Worm (Caenorhabditis elegans) whole organism, mixed stage, embryonic: Measurements from ENCODE around the gene F59B2.3.

Experiments used
- M03D4.4 ChIP-seq: sonication (generic microtip); optimal IDR thresholded peaks from 2 replicates; lab custom pipeline; 2017; ENCODE audit warnings: mild to moderate bottlenecking, missing genetic modification characterization, missing compliant biosample characterization
- bed-3 ChIP-seq: fragments of 200-800 bp; sonication (Bioruptor generic); optimal IDR thresholded peaks from 3 replicates; lab custom pipeline; 2018; ENCODE audit warnings: mild to moderate bottlenecking, missing genetic modification characterization, moderate library complexity, missing compliant biosample characterization
- ceh-43 ChIP-seq: fragments of 200-800 bp; sonication (Bioruptor generic); optimal IDR thresholded peaks from 2 replicates; lab custom pipeline; 2018; ENCODE audit warnings: mild to moderate bottlenecking, missing genetic modification characterization, moderate library complexity, missing compliant biosample characterization
- ceh-83 ChIP-seq: fragments of 200-800 bp; sonication (Bioruptor generic); optimal IDR thresholded peaks from 2 replicates; lab custom pipeline; 2018; ENCODE audit warnings: mild to moderate bottlenecking, missing genetic modification characterization, missing compliant biosample characterization
- ces-1 ChIP-seq: fragments of 150-350 bp; optimal IDR thresholded peaks from 2 replicates; lab custom pipeline; 2014; ENCODE audit warnings: missing biosample characterization, missing genetic modification reagents, missing genetic modification characterization
- cnd-1 ChIP-seq: fragments of 200-800 bp; sonication (Bioruptor generic); optimal IDR thresholded peaks from 2 replicates; lab custom pipeline; 2018; ENCODE audit warnings: mild to moderate bottlenecking, missing genetic modification characterization, missing compliant biosample characterization
- drap-1 ChIP-seq: fragments of 200-800 bp; sonication (Bioruptor generic); optimal IDR thresholded peaks from 3 replicates; lab custom pipeline; 2018; ENCODE audit warnings: mild to moderate bottlenecking, missing genetic modification characterization, missing compliant biosample characterization
- elt-3 ChIP-seq: fragments of 150-350 bp; optimal IDR thresholded peaks from 2 replicates; lab custom pipeline; 2014; ENCODE audit warnings: missing biosample characterization, missing genetic modification characterization
- flh-1 ChIP-seq: fragments of 200-800 bp; sonication (Bioruptor generic); optimal IDR thresholded peaks from 2 replicates; lab custom pipeline; 2018; ENCODE audit warnings: mild to moderate bottlenecking, missing genetic modification characterization, moderate library complexity, missing compliant biosample characterization
- ham-2 ChIP-seq: fragments of 200-800 bp; sonication (Bioruptor generic); optimal IDR thresholded peaks from 2 replicates; lab custom pipeline; 2018; ENCODE audit warnings: mild to moderate bottlenecking, missing genetic modification characterization, missing compliant biosample characterization
- hlh-1 ChIP-seq: fragments of 150-350 bp; optimal IDR thresholded peaks from 2 replicates; lab custom pipeline; 2014; ENCODE audit warnings: missing biosample characterization, missing genetic modification reagents, missing genetic modification characterization
- lin-13 ChIP-seq: fragments of 150-350 bp; optimal IDR thresholded peaks from 2 replicates; lab custom pipeline; 2014; ENCODE audit warnings: missing biosample characterization, missing genetic modification characterization
- lsy-2 ChIP-seq: fragments of 150-350 bp; optimal IDR thresholded peaks from 2 replicates; lab custom pipeline; 2014; ENCODE audit warnings: missing biosample characterization, missing genetic modification characterization
- mab-5 ChIP-seq: fragments of 150-350 bp; optimal IDR thresholded peaks from 2 replicates; lab custom pipeline; 2014; ENCODE audit warnings: missing biosample characterization, missing genetic modification characterization
- mep-1 ChIP-seq: fragments of 150-350 bp; optimal IDR thresholded peaks from 2 replicates; lab custom pipeline; 2017; ENCODE audit warnings: missing biosample characterization, missing genetic modification reagents, missing genetic modification characterization, inconsistent platforms
- mls-2 ChIP-seq: sonication (generic microtip); optimal IDR thresholded peaks from 2 replicates; lab custom pipeline; 2016; ENCODE audit warnings: mild to moderate bottlenecking, missing genetic modification characterization, moderate library complexity, missing compliant biosample characterization
- nhr-12 ChIP-seq: fragments of 150-350 bp; optimal IDR thresholded peaks from 2 replicates; lab custom pipeline; 2014; ENCODE audit warnings: missing biosample characterization, missing genetic modification characterization
- nhr-2 ChIP-seq: fragments of 150-350 bp; optimal IDR thresholded peaks from 2 replicates; lab custom pipeline; 2014; ENCODE audit warnings: missing biosample characterization, missing genetic modification characterization
- nhr-237 ChIP-seq: fragments of 150-350 bp; optimal IDR thresholded peaks from 2 replicates; lab custom pipeline; 2014; ENCODE audit warnings: missing biosample characterization, missing genetic modification characterization
- nhr-28 ChIP-seq: fragments of 150-350 bp; optimal IDR thresholded peaks from 2 replicates; lab custom pipeline; 2014; ENCODE audit warnings: missing biosample characterization, missing genetic modification characterization
- nhr-76 ChIP-seq: sonication (generic microtip); optimal IDR thresholded peaks from 2 replicates; lab custom pipeline; 2017; ENCODE audit warnings: missing biosample characterization, missing genetic modification characterization
- pha-4 ChIP-seq: fragments of 150-350 bp; optimal IDR thresholded peaks from 2 replicates; lab custom pipeline; 2018; ENCODE audit warnings: missing biosample characterization, missing genetic modification reagents, missing genetic modification characterization
- snpc-4 ChIP-seq: fragments of 150-350 bp; optimal IDR thresholded peaks from 2 replicates; lab custom pipeline; 2014; ENCODE audit warnings: missing biosample characterization, missing genetic modification characterization
- sptf-1 ChIP-seq: sonication (generic microtip); optimal IDR thresholded peaks from 2 replicates; lab custom pipeline; 2017; ENCODE audit warnings: mild to moderate bottlenecking, missing genetic modification characterization, moderate library complexity, missing compliant biosample characterization
- tbx-8 ChIP-seq: fragments of 200-800 bp; sonication (Bioruptor generic); optimal IDR thresholded peaks from 2 replicates; lab custom pipeline; 2018; ENCODE audit warnings: mild to moderate bottlenecking, missing genetic modification characterization, moderate library complexity, missing compliant biosample characterization
- unc-120 ChIP-seq: sonication (generic microtip); optimal IDR thresholded peaks from 2 replicates; lab custom pipeline; 2017; ENCODE audit warnings: missing genetic modification characterization, missing compliant biosample characterization; ENCODE audit not compliant: poor library complexity, severe bottlenecking
- unc-39 ChIP-seq: fragments of 150-350 bp; optimal IDR thresholded peaks from 2 replicates; lab custom pipeline; 2014; ENCODE audit warnings: missing biosample characterization, missing genetic modification characterization
- unc-62 ChIP-seq: fragments of 150-350 bp; optimal IDR thresholded peaks from 2 replicates; lab custom pipeline; 2014; ENCODE audit warnings: missing biosample characterization, missing genetic modification reagents, missing genetic modification characterization
- zip-8 ChIP-seq: fragments of 150-350 bp; optimal IDR thresholded peaks from 2 replicates; lab custom pipeline; 2014; ENCODE audit warnings: missing biosample characterization, missing genetic modification characterization
- ztf-11 ChIP-seq: fragments of 150-350 bp; optimal IDR thresholded peaks from 2 replicates; lab custom pipeline; 2014; ENCODE audit warnings: missing biosample characterization, missing genetic modification characterization

Gene F59B2.3

DNA sequence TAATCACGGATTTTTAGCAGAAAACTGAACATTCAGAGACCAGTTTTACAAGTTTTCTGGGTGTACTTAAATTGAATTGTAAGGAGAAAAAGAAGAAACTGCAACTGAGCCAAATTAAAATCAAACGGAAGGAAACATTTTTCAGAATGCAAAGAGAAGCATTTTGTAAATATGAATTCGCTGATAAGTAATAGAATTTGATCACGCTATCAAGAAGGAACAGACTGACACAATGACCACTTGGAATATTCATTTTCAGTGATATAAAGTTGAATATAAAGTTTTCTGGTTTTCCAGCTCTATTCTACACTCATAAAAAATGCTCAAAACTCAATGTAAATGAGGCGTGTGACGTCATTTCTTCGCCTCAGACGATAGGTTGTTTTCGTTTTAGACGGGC, 34.6 kb upstream of the F59B2.3 start:
- peak; percentile 24 for TF ChIP-seq zip-8 (tag; lab: Kevin White, UChicago)
- no peak for TF ChIP-seq flh-1
- TF ChIP-seq ces-1 (GFP tag; lab: Kevin White, UChicago) = no peak

DNA sequence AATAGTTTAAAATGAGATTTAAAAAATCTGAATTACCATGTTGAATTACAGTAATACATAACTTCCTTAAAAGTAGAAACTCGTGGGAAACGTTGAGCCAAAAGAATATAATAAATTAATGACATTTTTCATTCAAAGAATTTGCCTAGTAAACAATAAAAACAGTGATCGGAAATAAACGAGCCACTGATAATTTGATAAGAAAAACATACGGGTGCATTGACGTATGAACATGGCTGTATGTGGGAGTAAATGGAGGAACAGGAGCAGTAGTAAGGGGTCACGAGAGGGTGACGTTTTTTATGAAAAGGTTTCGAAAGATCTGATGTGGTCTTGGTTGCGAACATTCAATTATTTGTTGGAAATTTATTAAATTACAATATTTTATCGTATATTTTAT, 31.3 kb upstream of the F59B2.3 start:
- TF ChIP-seq nhr-76 (tag; lab: Kevin White, UChicago) = no peak
- TF ChIP-seq zip-8 (tag; lab: Kevin White, UChicago) = no peak
- TF ChIP-seq nhr-12 (tag; lab: Kevin White, UChicago) = no peak
- TF ChIP-seq nhr-2 = no peak
- TF ChIP-seq ceh-83 (GFP tag; lab: Kevin White, UChicago) = no peak
- TF ChIP-seq unc-62 = no peak
- TF ChIP-seq cnd-1 (tag; lab: Kevin White, UChicago) = no peak
- TF ChIP-seq snpc-4 (tag; lab: Kevin White, UChicago) = no peak
- TF ChIP-seq ham-2 = no peak
- TF ChIP-seq ztf-11 (tag; lab: Kevin White, UChicago) = no peak
- TF ChIP-seq unc-39 (tag; lab: Kevin White, UChicago) = no peak
- no peak for TF ChIP-seq tbx-8 (GFP tag; lab: Kevin White, UChicago)
- TF ChIP-seq unc-120 (tag; lab: Kevin White, UChicago) = no peak
- TF ChIP-seq lin-13 (tag; lab: Kevin White, UChicago) = no peak
- no peak for TF ChIP-seq pha-4 (tag; lab: Kevin White, UChicago)

DNA sequence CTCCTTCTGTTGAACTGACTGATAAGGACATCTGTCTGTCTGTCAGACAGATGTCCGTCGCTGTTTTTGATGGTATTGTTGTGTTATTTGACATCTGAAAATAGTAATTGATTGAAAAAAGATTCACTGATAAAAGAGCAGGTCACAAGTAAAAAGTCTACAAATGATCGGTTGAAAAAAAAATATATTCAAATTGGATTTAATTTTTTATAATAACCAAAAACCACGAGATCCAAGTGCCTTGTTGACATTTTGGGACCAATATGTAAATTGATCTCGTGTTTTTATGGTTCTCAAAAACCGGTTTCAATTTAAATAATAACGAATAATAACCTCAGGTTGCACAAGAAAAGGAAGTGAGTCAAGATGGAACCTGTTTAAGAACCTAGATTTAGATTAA, 27.4 kb upstream of the F59B2.3 start, which contains the start of gene F59B2.13:
Gene F59B2.13 (minus strand): TSS at position 101 of the 400 bp plus-strand sequence.
- TF ChIP-seq lsy-2 (tag; lab: Kevin White, UChicago) (no peak), nhr-12 (tag; lab: Kevin White, UChicago) (no peak), flh-1 (no peak), nhr-237 (tag; lab: Kevin White, UChicago) (no peak), ztf-11 (tag; lab: Kevin White, UChicago) (no peak), ces-1 (GFP tag; lab: Kevin White, UChicago) (no peak), M03D4.4 (tag; lab: Kevin White, UChicago) (no peak), sptf-1 (no peak), bed-3 (GFP tag; lab: Kevin White, UChicago) (no peak), cnd-1 (tag; lab: Kevin White, UChicago) (no peak), tbx-8 (GFP tag; lab: Kevin White, UChicago) (no peak), snpc-4 (tag; lab: Kevin White, UChicago) (no peak), ham-2 (no peak), ceh-83 (GFP tag; lab: Kevin White, UChicago) (no peak), mep-1 (tag; lab: Kevin White, UChicago) (no peak), unc-39 (tag; lab: Kevin White, UChicago) (no peak), nhr-76 (tag; lab: Kevin White, UChicago) (no peak)

DNA sequence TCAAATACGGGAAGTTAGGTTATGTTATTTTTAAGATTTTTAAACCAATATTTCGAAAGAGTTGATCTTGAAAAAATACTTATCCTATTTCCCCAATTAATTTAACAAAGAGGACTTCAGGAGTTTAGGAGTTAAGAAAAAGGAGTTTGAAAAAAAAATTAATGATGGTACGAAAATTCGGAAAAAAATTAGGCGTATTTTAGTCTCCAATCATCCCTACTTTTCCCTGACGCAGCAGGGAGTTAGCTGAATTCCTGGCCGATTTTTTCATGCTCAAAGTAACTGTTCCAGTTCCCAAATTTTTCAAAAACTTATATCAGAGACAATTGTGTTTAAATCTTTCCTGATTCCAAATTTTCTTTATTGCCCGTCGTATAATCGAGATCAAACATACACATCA, 24.0 kb upstream of the F59B2.3 start:
- TF ChIP-seq ham-2 = no peak

DNA sequence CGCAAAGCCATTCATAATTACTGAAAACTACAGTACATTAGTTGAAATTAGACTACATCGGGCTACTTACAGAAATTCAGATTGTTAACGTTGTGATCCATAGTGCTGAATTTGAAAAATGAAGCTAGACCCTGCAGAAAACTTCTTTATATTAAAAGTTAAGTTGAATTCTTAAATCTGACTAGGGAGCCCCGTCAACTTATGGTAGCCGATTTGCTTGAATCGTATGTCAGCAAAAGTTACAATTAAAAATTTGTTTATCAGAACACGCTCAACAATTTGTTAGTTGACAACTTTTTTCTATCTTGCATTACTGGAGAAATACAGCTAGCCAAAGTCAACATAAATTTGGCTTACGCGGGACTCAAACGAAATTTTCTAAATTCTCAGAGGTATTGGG, 23.0 kb upstream of the F59B2.3 start, which contains the start of gene F59B2.14:
Gene F59B2.14 (minus strand): TSS at position 101 of the 400 bp plus-strand sequence.
- no peak for TF ChIP-seq bed-3 (GFP tag; lab: Kevin White, UChicago)
- no peak for TF ChIP-seq mab-5 (tag; lab: Kevin White, UChicago)
- TF ChIP-seq zip-8 (tag; lab: Kevin White, UChicago) = no peak
- TF ChIP-seq hlh-1 = no peak
- no peak for TF ChIP-seq pha-4 (tag; lab: Kevin White, UChicago)
- TF ChIP-seq snpc-4 (tag; lab: Kevin White, UChicago) = no peak
- TF ChIP-seq lsy-2 (tag; lab: Kevin White, UChicago) = no peak
- no peak for TF ChIP-seq sptf-1
- TF ChIP-seq flh-1 = no peak
- TF ChIP-seq ztf-11 (tag; lab: Kevin White, UChicago) = no peak

DNA sequence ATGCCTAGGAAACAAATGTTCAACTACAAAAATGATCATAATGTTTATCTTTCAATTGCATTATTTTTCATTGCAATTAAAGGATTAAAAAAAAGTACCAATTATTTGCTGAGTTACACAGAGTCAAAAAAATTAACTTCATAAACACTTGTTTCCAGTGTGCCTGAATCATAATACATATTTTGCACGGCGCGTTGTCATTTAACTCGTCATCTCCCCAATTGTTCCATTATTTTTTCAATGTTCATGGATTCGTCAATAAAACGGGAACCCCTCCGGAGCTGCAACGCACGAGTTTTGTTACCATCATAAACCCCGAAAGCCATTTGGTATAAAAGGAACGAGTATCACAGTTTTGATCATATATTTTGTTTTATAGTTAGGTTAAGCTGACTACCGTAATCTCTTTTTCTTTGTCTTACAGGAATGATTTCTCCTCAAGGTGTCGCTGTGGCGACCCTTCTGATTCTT, 17.6 kb upstream of the F59B2.3 start, which contains the start of gene F59B2.12:
Gene F59B2.12 (plus strand): TSS at position 421 of the 471 bp plus-strand sequence.
- TF ChIP-seq sptf-1 (no peak), tbx-8 (GFP tag; lab: Kevin White, UChicago) (no peak), mls-2 (tag; lab: Kevin White, UChicago) (no peak), ztf-11 (tag; lab: Kevin White, UChicago) (no peak), nhr-28 (no peak), nhr-76 (tag; lab: Kevin White, UChicago) (no peak), zip-8 (tag; lab: Kevin White, UChicago) (no peak), unc-62 (no peak), ham-2 (no peak), hlh-1 (no peak), ceh-43 (GFP tag; lab: Kevin White, UChicago) (no peak), elt-3 (tag; lab: Kevin White, UChicago) (no peak), unc-120 (tag; lab: Kevin White, UChicago) (no peak), nhr-237 (tag; lab: Kevin White, UChicago) (no peak), drap-1 (GFP tag; lab: Kevin White, UChicago) (no peak), flh-1 (no peak), mab-5 (tag; lab: Kevin White, UChicago) (no peak), M03D4.4 (tag; lab: Kevin White, UChicago) (no peak)
